Worm (Caenorhabditis elegans) whole organism, L4/young adult: Measurements from ENCODE around the gene C44C11.6.
A peak's percentile ranks its signal among the peaks of the same experiment; 100 is the strongest.

Source experiments
- W03F9.2 ChIP-seq: fragments of 150-350 bp; optimal IDR thresholded peaks from 2 replicates; lab custom pipeline; 2014; ENCODE audit warnings: missing biosample characterization, missing genetic modification characterization
- dao-5 ChIP-seq: sonication (generic microtip); optimal IDR thresholded peaks from 2 replicates; lab custom pipeline; 2016; ENCODE audit warnings: missing genotype, missing genetic modification characterization, moderate library complexity, missing compliant biosample characterization
- him-1 ChIP-seq: sonication (generic microtip); optimal IDR thresholded peaks from 2 replicates; lab custom pipeline; 2016; ENCODE audit warnings: missing genotype, missing genetic modification reagents, missing genetic modification characterization, missing compliant biosample characterization

DNA sequence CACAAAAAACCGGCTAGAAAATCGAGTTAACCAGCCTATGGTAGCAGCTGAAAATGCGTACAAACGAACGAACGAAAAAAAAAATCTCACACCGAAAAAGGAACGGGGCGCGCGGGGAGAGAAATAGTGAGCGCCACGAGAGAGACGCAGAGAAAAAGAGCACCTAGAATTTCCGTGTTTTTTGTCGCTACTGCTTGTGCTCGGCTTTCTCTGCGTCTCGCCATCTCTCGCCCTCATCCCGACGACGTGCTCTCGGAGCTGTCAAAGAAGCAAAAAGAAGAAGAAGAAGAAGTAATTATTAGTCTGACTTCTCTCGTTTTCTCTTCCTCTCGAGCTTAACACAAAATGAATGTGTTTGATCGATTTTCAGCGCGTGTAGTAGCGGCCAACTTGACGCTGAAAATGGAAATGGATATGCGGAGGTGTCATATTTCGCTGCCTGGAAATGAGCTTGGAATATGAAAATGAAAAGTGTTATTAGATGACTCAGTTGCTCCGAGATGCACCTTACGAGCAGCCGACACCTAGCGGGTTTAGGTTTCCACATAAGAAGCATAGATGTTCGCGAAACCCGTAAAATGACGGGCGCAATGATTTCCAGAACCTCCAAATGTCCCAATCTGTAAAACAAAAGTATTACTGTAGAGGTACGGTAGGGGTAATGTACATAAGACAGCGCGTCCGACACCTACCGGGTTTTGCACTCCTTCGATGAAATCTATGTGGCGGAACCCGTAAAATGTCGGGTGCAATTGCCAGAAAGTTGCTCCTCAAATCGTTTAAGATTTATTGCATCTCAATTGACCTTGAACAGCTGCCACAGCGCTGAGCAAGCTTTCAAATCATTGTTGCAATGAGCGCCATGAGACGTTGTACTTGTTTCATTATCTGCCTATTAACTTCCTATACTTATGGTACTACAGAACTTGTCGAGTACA, 38.3 kb downstream of the C44C11.6 start, which contains the start of gene btb-14:
- TF ChIP-seq dao-5 (tag; lab: Kevin White, UChicago) (no peak), him-1 (peak; percentile 11), W03F9.2 (tag; lab: Kevin White, UChicago) (no peak)
